Worm (Caenorhabditis elegans): Measurements from ENCODE around the gene F15E6.9.

F15E6.9 gene

ce11 chrIV:4267320-4267719, 31.6 kb downstream of the F15E6.9 start, which contains the start of gene F36A4.4:
TSS of gene F36A4.4 (plus strand) at chrIV:4267620.
- TF ChIP-seq dao-5 (tag; optimal IDR thresholded peaks at IDR 0.05): no peak
- TF ChIP-seq W03F9.2 (tag; optimal IDR thresholded peaks at IDR 0.05): no peak
- TF ChIP-seq him-1 (tag; optimal IDR thresholded peaks at IDR 0.05): no peak

DNA sequence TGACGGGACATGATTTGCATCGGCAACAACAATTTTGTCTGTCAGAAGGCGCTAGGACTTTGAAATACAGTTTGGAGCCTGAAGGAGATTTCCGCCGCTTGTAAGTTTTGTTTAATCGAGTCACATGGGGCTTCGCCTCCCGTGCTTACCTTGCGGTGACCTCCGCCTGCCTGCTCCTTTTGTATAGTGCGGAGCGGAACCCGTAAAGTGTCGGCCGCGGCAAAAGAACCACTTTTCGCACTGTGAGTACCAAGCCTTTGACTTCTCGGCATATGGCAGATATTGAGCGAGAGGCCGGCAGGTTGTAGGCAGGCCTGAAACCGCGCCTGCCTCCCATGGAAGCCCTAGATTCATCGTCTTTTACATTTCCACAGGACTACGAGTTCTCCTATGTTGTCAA, 32.9 kb downstream of the F15E6.9 start:
- TF ChIP-seq him-1 (tag; optimal IDR thresholded peaks at IDR 0.05) (no peak), W03F9.2 (tag; optimal IDR thresholded peaks at IDR 0.05) (no peak), dao-5 (tag; optimal IDR thresholded peaks at IDR 0.05) (no peak)

- TF ChIP-seq W03F9.2 (tag; optimal IDR thresholded peaks at IDR 0.05): no peak
- no peak for TF ChIP-seq him-1 (tag; optimal IDR thresholded peaks at IDR 0.05)
- no peak for TF ChIP-seq dao-5 (tag; optimal IDR thresholded peaks at IDR 0.05)
These were observed 33.7 kb downstream of the F15E6.9 start, which contains the start of gene F36A4.5 for ce11 chrIV:4265224-4265623. TSS of gene F36A4.5 (plus strand) at chrIV:4265524.

- TF ChIP-seq dao-5 (tag; optimal IDR thresholded peaks at IDR 0.05) (no peak), W03F9.2 (tag; optimal IDR thresholded peaks at IDR 0.05) (no peak), him-1 (tag; optimal IDR thresholded peaks at IDR 0.05) (no peak)
These were observed 34.2 kb downstream of the F15E6.9 start for ce11 chrIV:4264649-4265048.

DNA sequence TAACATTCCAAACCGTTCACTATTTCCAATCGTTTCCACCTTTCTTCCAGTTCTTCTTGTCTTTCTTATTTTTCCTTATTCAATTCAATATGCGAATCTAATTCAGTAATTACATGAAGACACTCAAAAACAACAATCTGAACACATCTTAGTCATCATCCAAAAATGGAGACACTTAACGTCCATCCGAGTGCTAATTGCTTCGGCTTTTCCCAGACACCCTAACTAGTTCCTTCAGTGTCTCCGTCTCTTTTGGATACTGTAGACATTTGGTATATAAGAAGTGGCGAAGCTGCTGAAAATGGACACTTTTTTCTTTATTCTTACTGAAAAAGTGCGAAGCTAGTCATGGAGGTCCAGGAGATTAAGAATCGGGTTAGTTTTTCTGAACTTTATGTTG, 35.9 kb downstream of the F15E6.9 start, which contains the start of gene col-33:
Gene col-33, plus strand, starts transcription at position 301 of the 400 bp plus-strand sequence.
- TF ChIP-seq W03F9.2 (tag; optimal IDR thresholded peaks at IDR 0.05): no peak
- TF ChIP-seq him-1 (tag; optimal IDR thresholded peaks at IDR 0.05): no peak
- TF ChIP-seq dao-5 (tag; optimal IDR thresholded peaks at IDR 0.05): no peak

DNA sequence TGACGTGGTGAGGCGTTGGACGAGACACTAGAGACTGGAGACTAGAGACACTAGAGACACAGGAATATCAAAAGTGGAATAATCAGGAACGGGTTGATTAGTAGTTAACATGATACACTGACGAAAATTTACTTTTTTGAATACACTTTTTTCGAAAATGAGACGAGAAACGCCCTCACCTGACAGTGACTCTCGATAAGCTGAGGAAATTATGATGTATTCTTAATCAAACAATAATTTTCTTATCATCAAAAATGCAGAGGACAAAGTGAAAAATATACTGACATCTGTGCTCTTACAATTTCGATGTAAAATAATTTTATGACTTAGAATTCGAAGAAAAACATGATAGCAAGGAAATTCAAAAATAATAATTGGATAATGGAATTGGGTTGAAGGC, 39.5 kb downstream of the F15E6.9 start:
- no peak for TF ChIP-seq W03F9.2 (tag; optimal IDR thresholded peaks at IDR 0.05)
- TF ChIP-seq dao-5 (tag; optimal IDR thresholded peaks at IDR 0.05): no peak
- no peak for TF ChIP-seq him-1 (tag; optimal IDR thresholded peaks at IDR 0.05)

- TF ChIP-seq him-1 (tag; optimal IDR thresholded peaks at IDR 0.05): no peak
- no peak for TF ChIP-seq dao-5 (tag; optimal IDR thresholded peaks at IDR 0.05)
These were observed 43.8 kb downstream of the F15E6.9 start for ce11 chrIV:4254989-4255582.

DNA sequence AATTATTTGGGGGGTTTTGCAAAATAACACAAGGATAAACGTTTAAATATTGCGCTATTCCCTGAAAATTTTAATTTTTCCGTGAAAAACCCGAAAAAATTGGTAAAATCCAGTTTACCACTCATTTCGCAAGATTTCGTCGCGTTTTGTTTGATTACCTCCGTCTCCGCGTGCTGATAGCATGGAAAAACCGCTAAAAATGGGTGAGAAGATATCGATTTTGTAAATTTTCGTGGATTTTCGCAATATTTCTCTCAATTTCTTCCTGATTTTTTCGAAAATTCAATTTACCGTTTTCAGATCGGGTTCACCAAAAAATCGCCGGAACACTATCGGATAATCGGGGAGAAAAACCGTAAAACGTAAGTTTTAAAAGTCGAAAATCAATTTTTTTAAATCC, 51.1 kb downstream of the F15E6.9 start, which contains the start of gene ama-1:
Gene ama-1, plus strand, starts transcription at position 301 of the 400 bp plus-strand sequence.
- TF ChIP-seq him-1 (tag; optimal IDR thresholded peaks at IDR 0.05): no peak
- no peak for TF ChIP-seq dao-5 (tag; optimal IDR thresholded peaks at IDR 0.05)
- no peak for TF ChIP-seq W03F9.2 (tag; optimal IDR thresholded peaks at IDR 0.05)

DNA sequence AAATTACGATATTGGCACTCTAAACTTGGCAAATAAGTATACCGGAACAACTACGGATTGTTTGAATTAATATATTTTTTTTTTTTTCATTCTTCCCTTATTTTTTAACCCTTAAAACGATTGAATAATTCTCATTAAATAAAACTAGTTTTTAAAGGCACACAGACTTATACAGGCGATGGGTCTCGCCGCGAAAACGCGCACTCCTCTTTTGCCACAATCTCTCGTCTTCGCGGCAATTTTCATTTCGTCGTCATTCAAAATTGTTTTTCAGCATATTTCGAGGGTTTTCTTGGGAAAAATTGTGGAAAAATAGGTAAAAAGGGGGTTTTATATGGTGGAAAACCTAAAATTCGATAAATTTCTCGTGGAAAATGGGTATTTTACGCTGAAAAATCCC, 51.5 kb downstream of the F15E6.9 start:
- TF ChIP-seq dao-5 (tag; optimal IDR thresholded peaks at IDR 0.05) (no peak), him-1 (tag; optimal IDR thresholded peaks at IDR 0.05) (no peak), W03F9.2 (tag; optimal IDR thresholded peaks at IDR 0.05) (no peak)

DNA sequence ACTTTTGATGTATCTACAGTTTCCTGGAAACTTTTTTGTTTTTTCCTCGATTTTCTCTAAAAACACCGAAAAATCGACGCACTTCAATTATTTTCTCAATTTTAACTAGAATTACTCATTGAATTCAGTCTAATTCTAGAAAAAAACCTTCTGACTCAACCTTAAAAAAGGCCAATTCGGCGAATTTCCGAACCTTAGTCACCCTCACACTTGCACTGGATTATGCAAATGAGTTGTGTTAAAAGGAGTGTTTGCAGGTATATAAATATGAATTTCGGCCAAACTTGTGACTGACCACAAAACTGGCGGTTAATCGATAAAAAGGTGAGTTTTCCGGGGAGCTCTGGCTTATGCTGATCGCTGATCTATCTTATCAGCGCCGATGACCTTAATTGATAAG, 52.4 kb downstream of the F15E6.9 start, which contains the start of gene ttr-20:
Gene ttr-20, plus strand, starts transcription at position 301 of the 400 bp plus-strand sequence.
- TF ChIP-seq dao-5 (tag; optimal IDR thresholded peaks at IDR 0.05): no peak
- TF ChIP-seq W03F9.2 (tag; optimal IDR thresholded peaks at IDR 0.05): no peak
- no peak for TF ChIP-seq him-1 (tag; optimal IDR thresholded peaks at IDR 0.05)

- no peak for TF ChIP-seq him-1 (tag; optimal IDR thresholded peaks at IDR 0.05)
- TF ChIP-seq W03F9.2 (tag; optimal IDR thresholded peaks at IDR 0.05): no peak
- no peak for TF ChIP-seq dao-5 (tag; optimal IDR thresholded peaks at IDR 0.05)
These were observed 54.4 kb downstream of the F15E6.9 start, which contains the start of gene col-34 for ce11 chrIV:4244510-4244909. TSS of gene col-34 (minus strand) at chrIV:4244610.

ce11 chrIV:4243830-4244406, 55.0 kb downstream of the F15E6.9 start:
- no peak for TF ChIP-seq dao-5 (tag; optimal IDR thresholded peaks at IDR 0.05)
- TF ChIP-seq him-1 (tag; optimal IDR thresholded peaks at IDR 0.05): no peak
- TF ChIP-seq W03F9.2 (tag; optimal IDR thresholded peaks at IDR 0.05): no peak

Data from whole organism, L4/young adult.